Worm (Caenorhabditis elegans) whole organism, L3 larva: ENCODE data around the gene H03E18.1.

Source experiments
- R02D3.7 ChIP-seq: fragments of 150-350 bp; optimal IDR thresholded peaks from 2 replicates; lab custom pipeline; 2014; ENCODE audit warnings: missing biosample characterization, missing genetic modification characterization
- ZK546.5 ChIP-seq: sonication (generic microtip); optimal IDR thresholded peaks from 2 replicates; lab custom pipeline; 2017; ENCODE audit warnings: missing biosample characterization, missing genetic modification characterization
- aly-2 ChIP-seq: fragments of 150-350 bp; optimal IDR thresholded peaks from 2 replicates; lab custom pipeline; 2014; ENCODE audit warnings: missing biosample characterization, missing genetic modification characterization
- ceh-28 ChIP-seq: fragments of 150-350 bp; optimal IDR thresholded peaks from 2 replicates; lab custom pipeline; 2014; ENCODE audit warnings: missing biosample characterization, missing genetic modification reagents, missing genetic modification characterization
- ceh-82 ChIP-seq: fragments of 150-350 bp; optimal IDR thresholded peaks from 2 replicates; lab custom pipeline; 2014; ENCODE audit warnings: missing biosample characterization, missing genetic modification characterization
- ceh-9 ChIP-seq: sonication (generic microtip); optimal IDR thresholded peaks from 2 replicates; lab custom pipeline; 2018; ENCODE audit warnings: missing biosample characterization, missing genetic modification characterization
- egl-27 ChIP-seq: sonication (generic microtip); optimal IDR thresholded peaks from 4 replicates; lab custom pipeline; 2017; ENCODE audit warnings: missing biosample characterization, missing genetic modification reagents, missing genetic modification characterization
- elt-1 ChIP-seq: fragments of 150-350 bp; optimal IDR thresholded peaks from 2 replicates; lab custom pipeline; 2014; ENCODE audit warnings: missing biosample characterization, missing genetic modification characterization
- elt-2 ChIP-seq: sonication (generic microtip); optimal IDR thresholded peaks from 2 replicates; lab custom pipeline; 2016; ENCODE audit warnings: missing genetic modification reagents, mild to moderate bottlenecking, missing genetic modification characterization, missing compliant biosample characterization
- fkh-10 ChIP-seq: sonication (generic microtip); optimal IDR thresholded peaks from 2 replicates; lab custom pipeline; 2017; ENCODE audit warnings: missing biosample characterization, missing genetic modification reagents, missing genetic modification characterization
- hmg-11 ChIP-seq: sonication (generic microtip); optimal IDR thresholded peaks from 2 replicates; lab custom pipeline; 2016; ENCODE audit warnings: missing genetic modification characterization, missing compliant biosample characterization
- jun-1 ChIP-seq: fragments of 150-350 bp; optimal IDR thresholded peaks from 2 replicates; lab custom pipeline; 2014; ENCODE audit warnings: missing biosample characterization, missing genetic modification reagents, missing genetic modification characterization
- lin-15B ChIP-seq: fragments of 150-350 bp; optimal IDR thresholded peaks from 2 replicates; lab custom pipeline; 2014; ENCODE audit warnings: missing biosample characterization, missing genetic modification characterization
- lin-39 ChIP-seq: fragments of 150-350 bp; optimal IDR thresholded peaks from 2 replicates; lab custom pipeline; 2018; ENCODE audit warnings: missing biosample characterization, missing genetic modification reagents, missing genetic modification characterization
- lsy-12 ChIP-seq: sonication (generic microtip); optimal IDR thresholded peaks from 2 replicates; lab custom pipeline; 2016; ENCODE audit warnings: mild to moderate bottlenecking, missing genetic modification characterization, missing compliant biosample characterization
- mdl-1 ChIP-seq: fragments of 150-350 bp; optimal IDR thresholded peaks from 2 replicates; lab custom pipeline; 2014; ENCODE audit warnings: missing biosample characterization, missing genetic modification characterization
- mml-1 ChIP-seq: fragments of 150-350 bp; sonication (generic microtip); optimal IDR thresholded peaks from 3 replicates; lab custom pipeline; 2014; ENCODE audit warnings: missing biosample characterization, missing genetic modification characterization
- nfya-1 ChIP-seq: sonication (generic microtip); optimal IDR thresholded peaks from 2 replicates; lab custom pipeline; 2017; ENCODE audit warnings: missing genetic modification characterization, mild to moderate bottlenecking, missing compliant biosample characterization, antibody characterized with exemption, moderate library complexity; ENCODE audit not compliant: insufficient read depth
- nhr-23 ChIP-seq: fragments of 150-350 bp; optimal IDR thresholded peaks from 2 replicates; lab custom pipeline; 2014; ENCODE audit warnings: missing biosample characterization, missing genetic modification reagents, missing genetic modification characterization
- nhr-237 ChIP-seq: fragments of 150-350 bp; optimal IDR thresholded peaks from 2 replicates; lab custom pipeline; 2014; ENCODE audit warnings: missing biosample characterization, missing genetic modification characterization
- nhr-25 ChIP-seq: sonication (generic microtip); optimal IDR thresholded peaks from 2 replicates; lab custom pipeline; 2017; ENCODE audit warnings: missing biosample characterization, missing genetic modification characterization
- nhr-43 ChIP-seq: sonication (generic microtip); optimal IDR thresholded peaks from 2 replicates; lab custom pipeline; 2016; ENCODE audit warnings: mild to moderate bottlenecking, missing genetic modification characterization, missing compliant biosample characterization; ENCODE audit not compliant: poor library complexity, severe bottlenecking
- nhr-67 ChIP-seq: fragments of 150-350 bp; optimal IDR thresholded peaks from 2 replicates; lab custom pipeline; 2014; ENCODE audit warnings: missing biosample characterization, missing genetic modification characterization
- pha-4 ChIP-seq: fragments of 150-350 bp; optimal IDR thresholded peaks from 2 replicates; lab custom pipeline; 2014; ENCODE audit warnings: missing biosample characterization, missing genetic modification reagents, missing genetic modification characterization
- pqm-1 ChIP-seq: fragments of 150-350 bp; optimal IDR thresholded peaks from 2 replicates; lab custom pipeline; 2017; ENCODE audit warnings: missing biosample characterization, missing genetic modification characterization, inconsistent platforms
- sea-2 ChIP-seq: fragments of 150-350 bp; sonication (generic microtip); optimal IDR thresholded peaks from 4 replicates; lab custom pipeline; 2014; ENCODE audit warnings: missing biosample characterization, missing genetic modification reagents, missing genetic modification characterization
- skn-1 ChIP-seq: fragments of 150-350 bp; optimal IDR thresholded peaks from 2 replicates; lab custom pipeline; 2014; ENCODE audit warnings: missing biosample characterization, missing genetic modification characterization
- snpc-4 ChIP-seq: fragments of 150-350 bp; optimal IDR thresholded peaks from 2 replicates; lab custom pipeline; 2014; ENCODE audit warnings: missing biosample characterization, missing genetic modification characterization
- tbx-2 ChIP-seq: sonication (generic microtip); optimal IDR thresholded peaks from 2 replicates; lab custom pipeline; 2016; ENCODE audit warnings: mild to moderate bottlenecking, missing genetic modification characterization, missing compliant biosample characterization

H03E18.1 gene

ce11 chrX:8549026-8549425, 41.4 kb downstream of the H03E18.1 start, which contains the start of gene D2021.4:
Gene D2021.4, minus strand, starts transcription at chrX:8549073.
- TF ChIP-seq ceh-9 (tag; lab: Kevin White, UChicago) (no peak), ceh-28 (tag; lab: Kevin White, UChicago) (no peak), tbx-2 (tag; lab: Kevin White, UChicago) (no peak), pha-4 (tag; lab: Kevin White, UChicago) (peak; percentile 32), nhr-25 (tag; lab: Kevin White, UChicago) (no peak), pqm-1 (tag; lab: Kevin White, UChicago) (peak; percentile 50), mdl-1 (tag; lab: Kevin White, UChicago) (no peak), egl-27 (tag; lab: Kevin White, UChicago) (no peak), nhr-237 (no peak), ceh-82 (no peak), elt-2 (peak; percentile 87)

- TF ChIP-seq mdl-1 (tag; lab: Kevin White, UChicago) (peak; percentile 61), egl-27 (tag; lab: Kevin White, UChicago) (peak; percentile 24), pqm-1 (tag; lab: Kevin White, UChicago) (peak; percentile 27), fkh-10 (GFP tag; lab: Kevin White, UChicago) (no peak), lin-39 (tag; lab: Kevin White, UChicago) (no peak), nfya-1 (tag; lab: Kevin White, UChicago) (peak; percentile 53), mml-1 (tag; lab: Kevin White, UChicago) (peak; percentile 38), nhr-237 (no peak), pha-4 (tag; lab: Kevin White, UChicago) (peak; percentile 69), nhr-25 (tag; lab: Kevin White, UChicago) (peak; percentile 96), elt-1 (tag; lab: Kevin White, UChicago) (peak; percentile 78), elt-2 (peak; percentile 75), snpc-4 (no peak), nhr-43 (tag; lab: Kevin White, UChicago) (peak; percentile 26), nhr-23 (peak; percentile 61), skn-1 (tag; lab: Kevin White, UChicago) (peak; percentile 0), hmg-11 (tag; lab: Kevin White, UChicago) (peak; percentile 46)
Observed at ce11 chrX:8550099-8550498, 42.4 kb downstream of the H03E18.1 start.

ce11 chrX:8551687-8552327, 44.1 kb downstream of the H03E18.1 start, which contains the start of gene dhhc-14:
Gene dhhc-14, plus strand, starts transcription at chrX:8552277.
- TF ChIP-seq jun-1 (tag; lab: Kevin White, UChicago) (no peak), lin-39 (tag; lab: Kevin White, UChicago) (peak; percentile 80), nhr-23 (peak; percentile 3), mdl-1 (tag; lab: Kevin White, UChicago) (peak; percentile 13), nfya-1 (tag; lab: Kevin White, UChicago) (peak; percentile 71), pha-4 (tag; lab: Kevin White, UChicago) (peak; percentile 45), lin-15B (tag; lab: Kevin White, UChicago) (peak; percentile 76), skn-1 (tag; lab: Kevin White, UChicago) (peak; percentile 23), nhr-67 (tag; lab: Kevin White, UChicago) (no peak), hmg-11 (tag; lab: Kevin White, UChicago) (peak; percentile 57)

- TF ChIP-seq nhr-25 (tag; lab: Kevin White, UChicago) (peak; percentile 52), egl-27 (tag; lab: Kevin White, UChicago) (no peak), fkh-10 (GFP tag; lab: Kevin White, UChicago) (no peak), elt-1 (tag; lab: Kevin White, UChicago) (peak; percentile 83), nhr-237 (no peak), jun-1 (tag; lab: Kevin White, UChicago) (no peak), nhr-43 (tag; lab: Kevin White, UChicago) (no peak), lsy-12 (no peak)
Observed at ce11 chrX:8554029-8554428, 46.4 kb downstream of the H03E18.1 start.

ce11 chrX:8556614-8557196, 49.0 kb downstream of the H03E18.1 start, which contains the start of gene utx-1:
Gene utx-1, plus strand, starts transcription at chrX:8557146.
- TF ChIP-seq lin-39 (tag; lab: Kevin White, UChicago) (peak; percentile 68), lin-15B (tag; lab: Kevin White, UChicago) (no peak), nhr-25 (tag; lab: Kevin White, UChicago) (peak; percentile 26), ZK546.5 (tag; lab: Kevin White, UChicago) (no peak), R02D3.7 (tag; lab: Kevin White, UChicago) (no peak), aly-2 (no peak), nfya-1 (tag; lab: Kevin White, UChicago) (peak; percentile 64), pha-4 (tag; lab: Kevin White, UChicago) (peak; percentile 1), ceh-28 (tag; lab: Kevin White, UChicago) (no peak), jun-1 (tag; lab: Kevin White, UChicago) (no peak), sea-2 (GFP tag; lab: Kevin White, UChicago) (peak; percentile 12)
- TF ChIP-seq, all 47 proteins: peak for 5
